Worm (Caenorhabditis elegans): ENCODE results near the gene aexr-2.

aexr-2 gene

ce11 chrX:6597089-6597488, 34.2 kb downstream of the aexr-2 start, which contains the start of gene ttr-6:
Gene ttr-6 (minus strand): TSS chrX:6597121.
- no peak for TF ChIP-seq egl-44 (GFP tag; IDR thresholded peaks at IDR 0.05)
- TF ChIP-seq attf-6 (GFP tag; IDR thresholded peaks at IDR 0.05): no peak
- no peak for TF ChIP-seq madf-6 (GFP tag; IDR thresholded peaks at IDR 0.05)
- no peak for TF ChIP-seq egrh-3 (GFP tag; IDR thresholded peaks at IDR 0.05)
- no peak for TF ChIP-seq gei-17 (GFP tag; optimal IDR thresholded peaks at IDR 0.05)
- no peak for TF ChIP-seq attf-5 (GFP tag; optimal IDR thresholded peaks at IDR 0.05)
- TF ChIP-seq hsf-1 (GFP tag; IDR thresholded peaks at IDR 0.05): no peak
- no peak for TF ChIP-seq athp-1 (tag; optimal IDR thresholded peaks at IDR 0.05)
- no peak for TF ChIP-seq F57C9.4 (tag; optimal IDR thresholded peaks at IDR 0.05)
- no peak for TF ChIP-seq akir-1 (GFP tag; optimal IDR thresholded peaks at IDR 0.05)
- TF ChIP-seq B0019.2 (GFP tag; conservative IDR thresholded peaks at IDR 0.05): no peak
- no peak for TF ChIP-seq aptf-2 (GFP tag; conservative IDR thresholded peaks at IDR 0.05)
- TF ChIP-seq ztf-28 (GFP tag; IDR thresholded peaks at IDR 0.05): no peak

- TF ChIP-seq fkh-3 (tag; optimal IDR thresholded peaks at IDR 0.05) (peak; percentile 73), tbp1 (GFP tag; optimal IDR thresholded peaks at IDR 0.05) (peak; percentile 99), F57C9.4 (tag; optimal IDR thresholded peaks at IDR 0.05) (no peak), ceh-100 (GFP tag; IDR thresholded peaks at IDR 0.05) (peak; percentile 65; the same call in 1 of the 2 replicates), hmg-1.2 (GFP tag; IDR thresholded peaks at IDR 0.05) (peak; percentile 85), aptf-2 (GFP tag; conservative IDR thresholded peaks at IDR 0.05) (no peak), ztf-28 (GFP tag; IDR thresholded peaks at IDR 0.05) (0 out of 2 replicates have a peak, but pooled peaks have one; percentile 23), hlh-12 (tag; optimal IDR thresholded peaks at IDR 0.05) (peak; percentile 85), gei-17 (GFP tag; optimal IDR thresholded peaks at IDR 0.05) (peak; percentile 68), Y67H2A.10 (GFP tag; conservative IDR thresholded peaks at IDR 0.05) (no peak), madf-8 (GFP tag; conservative IDR thresholded peaks at IDR 0.05) (no peak), ets-4 (GFP tag; optimal IDR thresholded peaks at IDR 0.05) (no peak), tbx-9 (tag; optimal IDR thresholded peaks at IDR 0.05; ENCODE audit: borderline replicate concordance) (no peak), B0261.1 (tag; optimal IDR thresholded peaks at IDR 0.05) (peak; percentile 96), pha-4 (tag; optimal IDR thresholded peaks at IDR 0.05) (no peak), F22D6.2 (tag; optimal IDR thresholded peaks at IDR 0.05) (peak; percentile 16), athp-1 (tag; optimal IDR thresholded peaks at IDR 0.05) (peak; percentile 78), K11D2.4 (GFP tag; IDR thresholded peaks at IDR 0.05) (peak; percentile 71), dpl-1 (GFP tag; optimal IDR thresholded peaks at IDR 0.05) (no peak), Y53G8AR.9 (GFP tag; conservative IDR thresholded peaks at IDR 0.05) (peak; percentile 75), Y56A3A.18 (GFP tag; IDR thresholded peaks at IDR 0.05) (peak; percentile 67), nhr-27 (tag; optimal IDR thresholded peaks at IDR 0.05) (peak; percentile 45), ztf-26 (tag; optimal IDR thresholded peaks at IDR 0.05) (no peak), pbrm-1 (GFP tag; IDR thresholded peaks at IDR 0.05) (peak; percentile 88), F55B11.4 (tag; optimal IDR thresholded peaks at IDR 0.05; ENCODE audit: borderline replicate concordance, insufficient read depth) (no peak), Y53F4B.3 (GFP tag; IDR thresholded peaks at IDR 0.05) (peak; percentile 64; the same call in 1 of the 2 replicates), egrh-3 (GFP tag; IDR thresholded peaks at IDR 0.05) (peak; percentile 34; the same call in 1 of the 2 replicates), repo-1 (tag; optimal IDR thresholded peaks at IDR 0.05) (peak; percentile 58), madf-10 (tag; optimal IDR thresholded peaks at IDR 0.05) (peak; percentile 82), efl-1 (GFP tag; optimal IDR thresholded peaks at IDR 0.05) (no peak), F49E8.2 (tag; optimal IDR thresholded peaks at IDR 0.05; ENCODE audit: insufficient read depth) (no peak), snpc-1.3 (tag; optimal IDR thresholded peaks at IDR 0.05; ENCODE audit: insufficient read depth) (peak; percentile 93), attf-5 (GFP tag; optimal IDR thresholded peaks at IDR 0.05) (peak; percentile 51), lag-1 (GFP tag; IDR thresholded peaks at IDR 0.05) (no peak), chd-7 (tag; optimal IDR thresholded peaks at IDR 0.05) (peak; percentile 84), F33H1.4 (GFP tag; IDR thresholded peaks at IDR 0.05) (no peak), rpc-1 (optimal IDR thresholded peaks at IDR 0.05) (peak; percentile 95), rpc-1 (tag; optimal IDR thresholded peaks at IDR 0.05) (peak; percentile 98), atf-7 (tag; optimal IDR thresholded peaks at IDR 0.05) (peak; percentile 52), T07F8.4 (tag; optimal IDR thresholded peaks at IDR 0.05) (peak; percentile 69)
Measured at ce11 chrX:6593178-6593786, 38.1 kb downstream of the aexr-2 start.
